In the genomic region with DNA sequence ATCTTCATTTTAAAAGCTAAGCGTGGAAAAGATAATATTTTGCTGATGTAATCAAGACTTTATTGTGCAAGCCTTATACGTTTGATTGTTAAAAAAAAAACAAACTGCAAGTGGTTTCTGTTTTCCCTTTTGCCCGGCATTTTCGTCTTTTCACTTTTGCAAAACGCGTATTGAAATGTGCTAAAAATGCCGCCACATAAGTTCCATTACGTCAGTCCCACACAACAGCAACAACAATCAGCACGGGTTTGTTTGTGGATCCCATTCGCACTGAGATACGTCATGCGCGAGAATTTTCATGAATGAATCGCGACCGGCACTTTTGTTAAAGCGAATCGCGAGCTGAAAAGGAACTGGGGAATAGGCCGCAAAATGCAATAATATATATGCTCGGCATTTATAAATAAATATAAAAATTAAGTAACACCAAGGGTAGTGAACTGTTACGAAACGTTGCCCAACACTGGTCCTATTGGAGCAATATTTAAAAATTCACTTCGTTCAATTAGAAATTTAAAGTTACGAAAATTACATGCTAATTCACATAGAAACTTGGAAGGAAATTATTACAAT, we compare ENCODE assay signal across 1 fruit fly cellular context.
TF ChIP-seq lines count a peak whose summit lies in the region.

No protein-coding gene starts in this region.

TF ChIP-seq in whole organism, embryonic, 481 proteins besides CTCF, POLR2A, EP300 and RAD21 (continued from another document and continues in another):
- TF ChIP-seq bigmax (GFP tag; optimal IDR thresholded peaks at IDR 0.05; lab: Kevin White, UChicago) (no peak), az2 (GFP tag; optimal IDR thresholded peaks at IDR 0.05; lab: Kevin White, UChicago) (peak; percentile 43), nau (GFP tag; optimal IDR thresholded peaks at IDR 0.05; lab: Kevin White, UChicago) (no peak), CG12299 (tag; optimal IDR thresholded peaks at IDR 0.05; lab: Kevin White, UChicago) (peak; percentile 30), CG3838 (GFP tag; optimal IDR thresholded peaks at IDR 0.05; lab: Kevin White, UChicago) (peak; percentile 39), Side (GFP tag; optimal IDR thresholded peaks at IDR 0.05; lab: Kevin White, UChicago) (peak; percentile 26), Hr3 (GFP tag; optimal IDR thresholded peaks at IDR 0.05; lab: Kevin White, UChicago) (peak; percentile 21), MESR4 (GFP tag; optimal IDR thresholded peaks at IDR 0.05; lab: Kevin White, UChicago) (peak; percentile 36), run (tag; optimal IDR thresholded peaks at IDR 0.05; lab: Kevin White, UChicago) (no peak), H2.0 (GFP tag; IDR thresholded peaks at IDR 0.05; lab: Robert Waterston, UW) (no peak), CG10979 (tag; optimal IDR thresholded peaks at IDR 0.05; lab: Kevin White, UChicago) (peak; percentile 55), gce (GFP tag; IDR thresholded peaks at IDR 0.05; lab: Robert Waterston, UW) (no peak), Lpt (GFP tag; optimal IDR thresholded peaks at IDR 0.05; lab: Kevin White, UChicago) (no peak), jumu (GFP tag; optimal IDR thresholded peaks at IDR 0.05; lab: Kevin White, UChicago) (no peak), CG31365 (tag; optimal IDR thresholded peaks at IDR 0.05; lab: Kevin White, UChicago) (peak; percentile 36), Fer3 (tag; optimal IDR thresholded peaks at IDR 0.05; lab: Kevin White, UChicago) (peak; percentile 52), CG3995 (GFP tag; optimal IDR thresholded peaks at IDR 0.05; lab: Kevin White, UChicago) (peak; percentile 56), CG11723 (GFP tag; optimal IDR thresholded peaks at IDR 0.05; lab: Kevin White, UChicago) (peak; percentile 4), Antp (GFP tag; optimal IDR thresholded peaks at IDR 0.05; lab: Kevin White, UChicago) (no peak), CG17385 (GFP tag; optimal IDR thresholded peaks at IDR 0.05; lab: Kevin White, UChicago) (peak; percentile 75), zen (tag; optimal IDR thresholded peaks at IDR 0.05; lab: Kevin White, UChicago) (no peak), ind (GFP tag; optimal IDR thresholded peaks at IDR 0.05; lab: Kevin White, UChicago) (peak; percentile 42), bbx (GFP tag; IDR thresholded peaks at IDR 0.05; lab: Robert Waterston, UW; ENCODE audit: partially characterized antibody) (no peak), vnd (GFP tag; IDR thresholded peaks at IDR 0.05; lab: Robert Waterston, UW; ENCODE audit: partially characterized antibody) (no peak), CG12219 (GFP tag; optimal IDR thresholded peaks at IDR 0.05; lab: Kevin White, UChicago) (peak; percentile 10), Aef1 (GFP tag; IDR thresholded peaks at IDR 0.05; lab: Robert Waterston, UW) (no peak), CG12942 (GFP tag; optimal IDR thresholded peaks at IDR 0.05; lab: Kevin White, UChicago) (peak; percentile 29), lbe (GFP tag; optimal IDR thresholded peaks at IDR 0.05; lab: Kevin White, UChicago) (peak; percentile 86), br (optimal IDR thresholded peaks at IDR 0.05; lab: Kevin White, UChicago) (no peak), lilli (GFP tag; optimal IDR thresholded peaks at IDR 0.05; lab: Kevin White, UChicago) (peak; percentile 68), Max (GFP tag; optimal IDR thresholded peaks at IDR 0.05; lab: Kevin White, UChicago) (peak; percentile 41), caup (GFP tag; optimal IDR thresholded peaks at IDR 0.05; lab: Kevin White, UChicago; ENCODE audit: severe bottlenecking) (peak; percentile 43), D (optimal IDR thresholded peaks at IDR 0.05; lab: Kevin White, UChicago) (no peak), D (GFP tag; optimal IDR thresholded peaks at IDR 0.05; lab: Kevin White, UChicago) (peak; percentile 30), CG12071 (GFP tag; optimal IDR thresholded peaks at IDR 0.05; lab: Kevin White, UChicago) (peak; percentile 30), CG13287 (GFP tag; IDR thresholded peaks at IDR 0.05; lab: Robert Waterston, UW; ENCODE audit: partially characterized antibody) (no peak), CG6254 (GFP tag; optimal IDR thresholded peaks at IDR 0.05; lab: Kevin White, UChicago) (peak; percentile 40), CG18011 (GFP tag; optimal IDR thresholded peaks at IDR 0.05; lab: Kevin White, UChicago) (peak; percentile 64), phol (tag; optimal IDR thresholded peaks at IDR 0.05; lab: Kevin White, UChicago) (peak; percentile 21), Adf1 (GFP tag; IDR thresholded peaks at IDR 0.05; lab: Robert Waterston, UW) (no peak), CG18476 (GFP tag; optimal IDR thresholded peaks at IDR 0.05; lab: Kevin White, UChicago) (peak; percentile 64), sens-2 (GFP tag; IDR thresholded peaks at IDR 0.05; lab: Robert Waterston, UW) (no peak), oc (tag; optimal IDR thresholded peaks at IDR 0.05; lab: Kevin White, UChicago) (no peak), Bteb2 (GFP tag; optimal IDR thresholded peaks at IDR 0.05; lab: Kevin White, UChicago) (peak; percentile 45), dmrt99B (tag; optimal IDR thresholded peaks at IDR 0.05; lab: Kevin White, UChicago) (peak; percentile 47), CG34224 (GFP tag; IDR thresholded peaks at IDR 0.05; lab: Robert Waterston, UW; ENCODE audit: partially characterized antibody) (no peak), croc (GFP tag; conservative IDR thresholded peaks at IDR 0.05; lab: Robert Waterston, UW) (no peak), sr (GFP tag; IDR thresholded peaks at IDR 0.05; lab: Robert Waterston, UW) (no peak), CG32767 (GFP tag; IDR thresholded peaks at IDR 0.05; lab: Robert Waterston, UW) (no peak), odd (GFP tag; optimal IDR thresholded peaks at IDR 0.05; lab: Kevin White, UChicago) (peak; percentile 6), Meics (GFP tag; optimal IDR thresholded peaks at IDR 0.05; lab: Kevin White, UChicago) (peak; percentile 28), CG4820 (GFP tag; optimal IDR thresholded peaks at IDR 0.05; lab: Kevin White, UChicago) (peak; percentile 53), Med (GFP tag; lab: Kevin White, UChicago) (peak; percentile 94), CG2120 (GFP tag; optimal IDR thresholded peaks at IDR 0.05; lab: Kevin White, UChicago) (peak; percentile 67), Dek (tag; optimal IDR thresholded peaks at IDR 0.05; lab: Kevin White, UChicago) (peak; percentile 11), bsh (GFP tag; optimal IDR thresholded peaks at IDR 0.05; lab: Kevin White, UChicago) (peak; percentile 24 to 57), gsb (GFP tag; IDR thresholded peaks at IDR 0.05; lab: Robert Waterston, UW) (no peak), HHEX (GFP tag; optimal IDR thresholded peaks at IDR 0.05; lab: Kevin White, UChicago) (peak; percentile 28), fd3F (GFP tag; optimal IDR thresholded peaks at IDR 0.05; lab: Kevin White, UChicago) (no peak), Doc3 (GFP tag; IDR thresholded peaks at IDR 0.05; lab: Robert Waterston, UW; ENCODE audit: partially characterized antibody) (no peak), CG1792 (GFP tag; optimal IDR thresholded peaks at IDR 0.05; lab: Kevin White, UChicago) (no peak), Dbx (GFP tag; IDR thresholded peaks at IDR 0.05; lab: Robert Waterston, UW) (no peak), fu2 (GFP tag; optimal IDR thresholded peaks at IDR 0.05; lab: Kevin White, UChicago) (no peak), CG10654 (GFP tag; optimal IDR thresholded peaks at IDR 0.05; lab: Kevin White, UChicago) (peak; percentile 11), Hey (tag; optimal IDR thresholded peaks at IDR 0.05; lab: Kevin White, UChicago) (no peak), Mes4 (GFP tag; optimal IDR thresholded peaks at IDR 0.05; lab: Kevin White, UChicago) (peak; percentile 18), CG3847 (GFP tag; IDR thresholded peaks at IDR 0.05; lab: Robert Waterston, UW) (no peak), Six4 (GFP tag; optimal IDR thresholded peaks at IDR 0.05; lab: Kevin White, UChicago) (peak; percentile 43), Awh (GFP tag; IDR thresholded peaks at IDR 0.05; lab: Robert Waterston, UW) (no peak), HLH54F (GFP tag; optimal IDR thresholded peaks at IDR 0.05; lab: Kevin White, UChicago) (peak; percentile 16), CG10321 (GFP tag; IDR thresholded peaks at IDR 0.05; lab: Robert Waterston, UW) (no peak), ems (GFP tag; optimal IDR thresholded peaks at IDR 0.05; lab: Kevin White, UChicago) (peak; percentile 65), pb (GFP tag; optimal IDR thresholded peaks at IDR 0.05; lab: Kevin White, UChicago) (no peak), CG13424 (tag; optimal IDR thresholded peaks at IDR 0.05; lab: Kevin White, UChicago) (peak; percentile 50), nmo (GFP tag; optimal IDR thresholded peaks at IDR 0.05; lab: Kevin White, UChicago) (peak; percentile 13), CoRest (tag; optimal IDR thresholded peaks at IDR 0.05; lab: Kevin White, UChicago) (peak; percentile 4), lab (GFP tag; optimal IDR thresholded peaks at IDR 0.05; lab: Kevin White, UChicago) (peak; percentile 80), Ptx1 (GFP tag; IDR thresholded peaks at IDR 0.05; lab: Robert Waterston, UW) (no peak), CG1832 (GFP tag; optimal IDR thresholded peaks at IDR 0.05; lab: Kevin White, UChicago) (no peak), CG4854 (GFP tag; optimal IDR thresholded peaks at IDR 0.05; lab: Kevin White, UChicago) (peak; percentile 60), Dref (GFP tag; IDR thresholded peaks at IDR 0.05; lab: Robert Waterston, UW) (no peak), p53 (GFP tag; optimal IDR thresholded peaks at IDR 0.05; lab: Kevin White, UChicago) (peak; percentile 2), Ets65A (GFP tag; lab: Kevin White, UChicago) (no peak), BtbVII (GFP tag; optimal IDR thresholded peaks at IDR 0.05; lab: Kevin White, UChicago) (peak; percentile 64), CG7928 (GFP tag; optimal IDR thresholded peaks at IDR 0.05; lab: Kevin White, UChicago) (peak; percentile 5), B-H2 (GFP tag; optimal IDR thresholded peaks at IDR 0.05; lab: Kevin White, UChicago) (peak; percentile 36), z (GFP tag; IDR thresholded peaks at IDR 0.05; lab: Robert Waterston, UW) (no peak), Blimp-1 (GFP tag; optimal IDR thresholded peaks at IDR 0.05; lab: Kevin White, UChicago) (peak; percentile 48), Dad (GFP tag; optimal IDR thresholded peaks at IDR 0.05; lab: Kevin White, UChicago) (peak; percentile 45), org-1 (GFP tag; optimal IDR thresholded peaks at IDR 0.05; lab: Kevin White, UChicago) (peak; percentile 13), Xbp1 (GFP tag; optimal IDR thresholded peaks at IDR 0.05; lab: Kevin White, UChicago) (peak; percentile 73), hkb (optimal IDR thresholded peaks at IDR 0.05; lab: Kevin White, UChicago) (no peak), hkb (GFP tag; IDR thresholded peaks at IDR 0.05; lab: Robert Waterston, UW) (no peak), tap (tag; optimal IDR thresholded peaks at IDR 0.05; lab: Kevin White, UChicago) (peak; percentile 47), CG6813 (GFP tag; optimal IDR thresholded peaks at IDR 0.05; lab: Kevin White, UChicago) (peak; percentile 25), gem (tag; optimal IDR thresholded peaks at IDR 0.05; lab: Kevin White, UChicago) (peak; percentile 51), grau (tag; optimal IDR thresholded peaks at IDR 0.05; lab: Kevin White, UChicago) (peak; percentile 37), gt (GFP tag; IDR thresholded peaks at IDR 0.05; lab: Robert Waterston, UW) (no peak), wek (GFP tag; optimal IDR thresholded peaks at IDR 0.05; lab: Kevin White, UChicago) (peak; percentile 45), NfI (GFP tag; optimal IDR thresholded peaks at IDR 0.05; lab: Kevin White, UChicago) (peak; percentile 67), h (optimal IDR thresholded peaks at IDR 0.05; lab: Kevin White, UChicago) (no peak), Ssrp (tag; optimal IDR thresholded peaks at IDR 0.05; lab: Kevin White, UChicago) (peak; percentile 17), CG12769 (tag; optimal IDR thresholded peaks at IDR 0.05; lab: Kevin White, UChicago) (peak; percentile 45), CG12744 (GFP tag; optimal IDR thresholded peaks at IDR 0.05; lab: Kevin White, UChicago) (peak; percentile 12), CG3163 (GFP tag; optimal IDR thresholded peaks at IDR 0.05; lab: Kevin White, UChicago) (no peak), nerfin-1 (tag; optimal IDR thresholded peaks at IDR 0.05; lab: Kevin White, UChicago) (peak; percentile 92), gro (GFP tag; optimal IDR thresholded peaks at IDR 0.05; lab: Kevin White, UChicago) (peak; percentile 69), Chrac-16 (GFP tag; optimal IDR thresholded peaks at IDR 0.05; lab: Kevin White, UChicago) (peak; percentile 34), pzg (GFP tag; optimal IDR thresholded peaks at IDR 0.05; lab: Kevin White, UChicago) (peak; percentile 11), Fer1 (GFP tag; optimal IDR thresholded peaks at IDR 0.05; lab: Kevin White, UChicago) (peak; percentile 76), B-H1 (GFP tag; IDR thresholded peaks at IDR 0.05; lab: Robert Waterston, UW) (no peak), CG8290 (GFP tag; optimal IDR thresholded peaks at IDR 0.05; lab: Kevin White, UChicago) (peak; percentile 48), CG8290 (tag; optimal IDR thresholded peaks at IDR 0.05; lab: Kevin White, UChicago) (peak; percentile 35 to 49), CG9817 (tag; optimal IDR thresholded peaks at IDR 0.05; lab: Kevin White, UChicago) (peak; percentile 7), CG16863 (GFP tag; optimal IDR thresholded peaks at IDR 0.05; lab: Kevin White, UChicago) (no peak), CG30403 (GFP tag; optimal IDR thresholded peaks at IDR 0.05; lab: Kevin White, UChicago) (peak; percentile 62), CHES-1-like (GFP tag; optimal IDR thresholded peaks at IDR 0.05; lab: Kevin White, UChicago) (peak; percentile 18), unpg (GFP tag; optimal IDR thresholded peaks at IDR 0.05; lab: Kevin White, UChicago) (peak; percentile 57), CG2712 (tag; optimal IDR thresholded peaks at IDR 0.05; lab: Kevin White, UChicago) (peak; percentile 48), CG17568 (GFP tag; optimal IDR thresholded peaks at IDR 0.05; lab: Kevin White, UChicago) (peak; percentile 73), row (GFP tag; IDR thresholded peaks at IDR 0.05; lab: Robert Waterston, UW) (no peak), CG13123 (GFP tag; optimal IDR thresholded peaks at IDR 0.05; lab: Kevin White, UChicago) (peak; percentile 8), CG4617 (GFP tag; optimal IDR thresholded peaks at IDR 0.05; lab: Kevin White, UChicago; ENCODE audit: borderline replicate concordance) (peak; percentile 11), CG9437 (GFP tag; optimal IDR thresholded peaks at IDR 0.05; lab: Kevin White, UChicago) (peak; percentile 96), CG5245 (GFP tag; optimal IDR thresholded peaks at IDR 0.05; lab: Kevin White, UChicago) (peak; percentile 50), ATbp (GFP tag; optimal IDR thresholded peaks at IDR 0.05; lab: Kevin White, UChicago) (peak; percentile 47), cas (GFP tag; IDR thresholded peaks at IDR 0.05; lab: Robert Waterston, UW) (no peak), MTF-1 (GFP tag; optimal IDR thresholded peaks at IDR 0.05; lab: Kevin White, UChicago; ENCODE audit: borderline replicate concordance) (no peak)
